Fruit fly (Drosophila melanogaster) whole organism, embryonic: Measurements from ENCODE around the gene Bx.

ENCODE experiments used
- Antp ChIP-seq: fragments of 200-800 bp; sonication (Bioruptor generic); optimal IDR thresholded peaks from 3 replicates; lab custom pipeline; 2016; ENCODE audit warnings: missing biosample characterization, missing genetic modification characterization
- Awh ChIP-seq: fragments of 200-800 bp; sonication (Bioruptor generic); IDR thresholded peaks from 2 replicates; pipeline ENCODE4, ENCODE4 v1.3.6; 2022; ENCODE audit warnings: missing biosample characterization, missing genetic modification characterization
- CG10462 ChIP-seq: fragments of 200-800 bp; sonication (Bioruptor generic); optimal IDR thresholded peaks from 2 replicates; lab custom pipeline; 2016; ENCODE audit warnings: missing biosample characterization, missing genetic modification characterization
- CG10979 ChIP-seq: fragments of 200-800 bp; sonication (Bioruptor generic); optimal IDR thresholded peaks from 2 replicates; lab custom pipeline; 2018; ENCODE audit warnings: missing biosample characterization, mild to moderate bottlenecking, missing genetic modification characterization, moderate library complexity
- CG11504 ChIP-seq: fragments of 200-800 bp; sonication (Bioruptor generic); optimal IDR thresholded peaks from 3 replicates; lab custom pipeline; 2019; ENCODE audit warnings: missing biosample characterization, mild to moderate bottlenecking, missing genetic modification characterization, moderate library complexity
- CG12391 ChIP-seq: fragments of 200-800 bp; sonication (Bioruptor generic); optimal IDR thresholded peaks from 3 replicates; lab custom pipeline; 2018; ENCODE audit warnings: missing biosample characterization, mild to moderate bottlenecking, missing genetic modification characterization, moderate library complexity
- CG12659 ChIP-seq: fragments of 200-800 bp; sonication (Bioruptor generic); optimal IDR thresholded peaks from 3 replicates; lab custom pipeline; 2017; ENCODE audit warnings: mild to moderate bottlenecking, missing biosample characterization, missing genetic modification reagents, missing genetic modification characterization
- CG14860 ChIP-seq: fragments of 200-800 bp; sonication (Bioruptor generic); IDR thresholded peaks from 3 replicates; pipeline ENCODE4 v1.3.6; 2022; ENCODE audit warnings: missing biosample characterization, missing genetic modification characterization; ENCODE audit not compliant: partially characterized antibody
- CG15514 ChIP-seq: fragments of 200-800 bp; sonication (Bioruptor generic); optimal IDR thresholded peaks from 3 replicates; lab custom pipeline; 2017; ENCODE audit warnings: missing biosample characterization, missing genetic modification characterization, mild to moderate bottlenecking, moderate library complexity, missing genetic modification reagents
- CG15601 ChIP-seq: fragments of 200-800 bp; sonication (Bioruptor generic); optimal IDR thresholded peaks from 3 replicates; lab custom pipeline; 2019; ENCODE audit warnings: missing biosample characterization, mild to moderate bottlenecking, missing genetic modification characterization, moderate library complexity
- CG1603 ChIP-seq: fragments of 200-800 bp; sonication (Bioruptor generic); optimal IDR thresholded peaks from 2 replicates; lab custom pipeline; 2019; ENCODE audit warnings: missing biosample characterization, mild to moderate bottlenecking, missing genetic modification characterization, moderate library complexity
- CG17385 ChIP-seq: fragments of 200-800 bp; sonication (Bioruptor generic); optimal IDR thresholded peaks from 3 replicates; lab custom pipeline; 2018; ENCODE audit warnings: missing biosample characterization, mild to moderate bottlenecking, missing genetic modification characterization
- CG2199 ChIP-seq: fragments of 200-800 bp; sonication (Bioruptor generic); IDR thresholded peaks from 3 replicates; pipeline ENCODE4 v1.3.6; 2022; ENCODE audit warnings: missing biosample characterization, missing genetic modification characterization
- CG3065 ChIP-seq: fragments of 200-800 bp; sonication (Bioruptor generic); optimal IDR thresholded peaks from 2 replicates; lab custom pipeline; 2016; ENCODE audit warnings: missing biosample characterization, missing genetic modification characterization
- CG34224 ChIP-seq: fragments of 200-800 bp; sonication (Bioruptor generic); IDR thresholded peaks from 3 replicates; pipeline ENCODE4 v1.3.6; 2022; ENCODE audit warnings: missing biosample characterization, missing genetic modification characterization; ENCODE audit not compliant: partially characterized antibody
- CG4360 ChIP-seq: fragments of 200-800 bp; sonication (Bioruptor generic); IDR thresholded peaks from 2 replicates; pipeline ENCODE4 v1.3.6; 2022; ENCODE audit warnings: missing biosample characterization, missing genetic modification characterization
- CG4820 ChIP-seq: fragments of 200-800 bp; sonication (Bioruptor generic); optimal IDR thresholded peaks from 3 replicates; lab custom pipeline; 2016; ENCODE audit warnings: missing biosample characterization, missing genetic modification characterization
- CG6683 ChIP-seq: fragments of 200-800 bp; sonication (Bioruptor generic); optimal IDR thresholded peaks from 2 replicates; lab custom pipeline; 2017; ENCODE audit warnings: missing biosample characterization, mild to moderate bottlenecking, missing genetic modification characterization, missing genetic modification reagents
- CG6765 ChIP-seq: fragments of 200-800 bp; sonication (Bioruptor generic); optimal IDR thresholded peaks from 3 replicates; lab custom pipeline; 2017; ENCODE audit warnings: missing biosample characterization, mild to moderate bottlenecking, missing genetic modification characterization
- CG8089 ChIP-seq: fragments of 200-800 bp; sonication (Bioruptor generic); optimal IDR thresholded peaks from 3 replicates; lab custom pipeline; 2016; ENCODE audit warnings: missing biosample characterization, missing genetic modification characterization
- CTCF ChIP-seq: fragments of 200-800 bp; sonication (Bioruptor generic); optimal IDR thresholded peaks from 2 replicates; lab custom pipeline; 2017; ENCODE audit warnings: missing biosample characterization, mild to moderate bottlenecking, missing genetic modification characterization, moderate library complexity
- D19A ChIP-seq: fragments of 200-800 bp; optimal IDR thresholded peaks from 3 replicates; lab custom pipeline; 2019; ENCODE audit warnings: missing biosample characterization, mild to moderate bottlenecking, missing genetic modification characterization, moderate library complexity
- E2f2 ChIP-seq: fragments of 200-800 bp; sonication (Bioruptor generic); IDR thresholded peaks from 2 replicates; pipeline ENCODE4 v1.3.6; 2022; ENCODE audit warnings: missing biosample characterization, missing genetic modification characterization
- Elba2 ChIP-seq: fragments of 200-800 bp; sonication (Bioruptor generic); optimal IDR thresholded peaks from 3 replicates; lab custom pipeline; 2016; ENCODE audit warnings: missing biosample characterization, missing genetic modification characterization
- Ets65A ChIP-seq: fragments of 200-800 bp; sonication (Bioruptor generic); peaks from one replicate; lab custom pipeline; 2016; ENCODE audit warnings: missing biosample characterization, missing genetic modification characterization
- Fer1 ChIP-seq: fragments of 200-800 bp; sonication (Bioruptor generic); optimal IDR thresholded peaks from 2 replicates; lab custom pipeline; 2017; ENCODE audit warnings: missing biosample characterization, mild to moderate bottlenecking, missing genetic modification characterization
- Hey ChIP-seq: fragments of 200-800 bp; sonication (Bioruptor generic); optimal IDR thresholded peaks from 3 replicates; lab custom pipeline; 2018; ENCODE audit warnings: missing biosample characterization, mild to moderate bottlenecking, missing genetic modification characterization
- HmgD ChIP-seq: fragments of 200-800 bp; sonication (Bioruptor generic); optimal IDR thresholded peaks from 3 replicates; lab custom pipeline; 2016; ENCODE audit warnings: missing biosample characterization, missing genetic modification characterization
- Hsf ChIP-seq: fragments of 200-800 bp; sonication (Bioruptor generic); optimal IDR thresholded peaks from 3 replicates; lab custom pipeline; 2016; ENCODE audit warnings: missing biosample characterization, missing genetic modification characterization
- Jarid2 ChIP-seq: fragments of 200-800 bp; sonication (Bioruptor generic); optimal IDR thresholded peaks from 3 replicates; lab custom pipeline; 2017; ENCODE audit warnings: mild to moderate bottlenecking, missing biosample characterization, missing genetic modification reagents, missing genetic modification characterization
- MESR4 ChIP-seq: fragments of 200-800 bp; sonication (Bioruptor generic); optimal IDR thresholded peaks from 2 replicates; lab custom pipeline; 2018; ENCODE audit warnings: missing biosample characterization, mild to moderate bottlenecking, missing genetic modification characterization, moderate library complexity
- Myb ChIP-seq: fragments of 200-800 bp; sonication (Bioruptor generic); optimal IDR thresholded peaks from 2 replicates; lab custom pipeline; 2016; ENCODE audit warnings: missing biosample characterization, missing genetic modification characterization
- Rfx ChIP-seq: fragments of 200-800 bp; sonication (Bioruptor generic); IDR thresholded peaks from 2 replicates; pipeline ENCODE4 v1.3.6; 2022; ENCODE audit warnings: missing biosample characterization, missing genetic modification characterization
- Vsx1 ChIP-seq: fragments of 200-800 bp; sonication (Bioruptor generic); optimal IDR thresholded peaks from 2 replicates; lab custom pipeline; 2017; ENCODE audit warnings: missing biosample characterization, mild to moderate bottlenecking, missing genetic modification characterization, missing genetic modification reagents
- amos ChIP-seq: fragments of 200-800 bp; sonication (Bioruptor generic); IDR thresholded peaks from 2 replicates; pipeline ENCODE4 v1.3.6; 2022; ENCODE audit warnings: missing biosample characterization, missing genetic modification characterization; ENCODE audit not compliant: partially characterized antibody
- bigmax ChIP-seq: fragments of 200-800 bp; sonication (Bioruptor generic); optimal IDR thresholded peaks from 2 replicates; lab custom pipeline; 2018; ENCODE audit warnings: missing biosample characterization, mild to moderate bottlenecking, missing genetic modification characterization
- fru ChIP-seq: fragments of >200 bp; optimal IDR thresholded peaks from 2 replicates; lab custom pipeline; 2017
- gcm2 ChIP-seq: fragments of 200-800 bp; sonication (Bioruptor generic); optimal IDR thresholded peaks from 2 replicates; lab custom pipeline; 2016; ENCODE audit warnings: missing biosample characterization, missing genetic modification characterization
- hb ChIP-seq: fragments of 200-800 bp; sonication (Bioruptor generic); IDR thresholded peaks from 3 replicates; pipeline ENCODE4 v1.3.6; 2022; ENCODE audit warnings: missing biosample characterization, missing genetic modification characterization; ENCODE audit not compliant: partially characterized antibody
- ind ChIP-seq: fragments of 200-800 bp; sonication (Bioruptor generic); optimal IDR thresholded peaks from 3 replicates; lab custom pipeline; 2016; ENCODE audit warnings: missing biosample characterization, missing genetic modification characterization
- inv ChIP-seq: fragments of 200-800 bp; sonication (Bioruptor generic); IDR thresholded peaks from 2 replicates; pipeline ENCODE4 v1.3.6; 2022; ENCODE audit warnings: missing biosample characterization, missing genetic modification characterization; ENCODE audit not compliant: partially characterized antibody
- oc ChIP-seq: fragments of 200-800 bp; sonication (Bioruptor generic); optimal IDR thresholded peaks from 2 replicates; lab custom pipeline; 2018; ENCODE audit warnings: missing biosample characterization, mild to moderate bottlenecking, missing genetic modification characterization, moderate library complexity
- onecut ChIP-seq: fragments of 200-800 bp; sonication (Bioruptor generic); IDR thresholded peaks from 2 replicates; pipeline ENCODE4 v1.3.6; 2022; ENCODE audit warnings: missing biosample characterization, missing genetic modification characterization
- pb ChIP-seq: fragments of 200-800 bp; sonication (Bioruptor generic); optimal IDR thresholded peaks from 3 replicates; lab custom pipeline; 2016; ENCODE audit warnings: missing biosample characterization, missing genetic modification characterization
- pzg ChIP-seq: fragments of 200-800 bp; sonication (Bioruptor generic); optimal IDR thresholded peaks from 3 replicates; lab custom pipeline; 2018; ENCODE audit warnings: missing biosample characterization, mild to moderate bottlenecking, missing genetic modification characterization, moderate library complexity
- repo ChIP-seq: fragments of 200-800 bp; sonication (Bioruptor generic); optimal IDR thresholded peaks from 2 replicates; lab custom pipeline; 2016; ENCODE audit warnings: missing biosample characterization, missing genetic modification characterization
- sens ChIP-seq: fragments of 200-800 bp; sonication (Bioruptor generic); peaks from one replicate; lab custom pipeline; 2016; ENCODE audit warnings: missing biosample characterization, missing genetic modification characterization
- shn ChIP-seq: fragments of 200-800 bp; sonication (Bioruptor generic); optimal IDR thresholded peaks from 3 replicates; lab custom pipeline; 2016; ENCODE audit warnings: missing biosample characterization, missing genetic modification characterization
- trem ChIP-seq: fragments of 200-800 bp; optimal IDR thresholded peaks from 3 replicates; lab custom pipeline; 2019; ENCODE audit warnings: missing biosample characterization, mild to moderate bottlenecking, missing genetic modification characterization, moderate library complexity
- usp ChIP-seq: fragments of >200 bp; optimal IDR thresholded peaks from 2 replicates; lab custom pipeline; 2017; ENCODE audit warnings: missing biosample characterization, missing genetic modification characterization
- z ChIP-seq: fragments of 200-800 bp; sonication (Bioruptor generic); IDR thresholded peaks from 3 replicates; pipeline ENCODE4 v1.3.6; 2022; ENCODE audit warnings: missing biosample characterization, missing genetic modification characterization

Bx gene

dm6 chrX:18504948-18505597, 10.2 kb upstream of the Bx start, which contains the start of gene Wnt5 (continued):
- TF ChIP-seq CG10979 (tag; lab: Kevin White, UChicago): no peak
- TF ChIP-seq sens (GFP tag; lab: Kevin White, UChicago): peak; percentile 44
- no peak for TF ChIP-seq Vsx1 (GFP tag; lab: Kevin White, UChicago)
- TF ChIP-seq CG1603 (tag; lab: Kevin White, UChicago): peak; percentile 37
- TF ChIP-seq CG4360 (GFP tag; lab: Robert Waterston, UW): no peak
- no peak for TF ChIP-seq inv (GFP tag; lab: Robert Waterston, UW)
- TF ChIP-seq CG34224 (GFP tag; lab: Robert Waterston, UW): no peak
- peak; percentile 53 for TF ChIP-seq MESR4 (GFP tag; lab: Kevin White, UChicago)
- TF ChIP-seq CG15601 (tag; lab: Kevin White, UChicago): peak; percentile 96
- TF ChIP-seq amos: 0 out of 2 replicates have a peak, but pooled peaks have one; percentile 26
- TF ChIP-seq HmgD (GFP tag; lab: Kevin White, UChicago): peak; percentile 20
- TF ChIP-seq CG12659: peak; percentile 56
- peak; percentile 38 for TF ChIP-seq CG17385 (GFP tag; lab: Kevin White, UChicago)
- no peak for TF ChIP-seq Ets65A
- TF ChIP-seq Hsf (GFP tag; lab: Kevin White, UChicago): no peak
- TF ChIP-seq CG4820 (GFP tag; lab: Kevin White, UChicago): no peak
- no peak for TF ChIP-seq pb
- TF ChIP-seq Awh: no peak
- TF ChIP-seq CTCF (GFP tag; lab: Kevin White, UChicago): no peak
- no peak for TF ChIP-seq Rfx (GFP tag; lab: Robert Waterston, UW)
- no peak for TF ChIP-seq Myb
- TF ChIP-seq Elba2 (GFP tag; lab: Kevin White, UChicago): no peak
- TF ChIP-seq bigmax (GFP tag; lab: Kevin White, UChicago): no peak
- no peak for TF ChIP-seq z (GFP tag; lab: Robert Waterston, UW)
- no peak for TF ChIP-seq shn (GFP tag; lab: Kevin White, UChicago)
- TF ChIP-seq E2f2 (GFP tag; lab: Robert Waterston, UW): 0 out of 2 replicates have a peak, but pooled peaks have one; percentile 14
- TF ChIP-seq trem: peak; percentile 29
- peak; percentile 10 for TF ChIP-seq oc (tag; lab: Kevin White, UChicago)
- no peak for TF ChIP-seq hb
- TF ChIP-seq CG6683 (GFP tag; lab: Kevin White, UChicago): no peak
- TF ChIP-seq Antp (GFP tag; lab: Kevin White, UChicago): no peak
- TF ChIP-seq fru: no peak
- no peak for TF ChIP-seq ind (GFP tag; lab: Kevin White, UChicago)
- TF ChIP-seq CG3065 (GFP tag; lab: Kevin White, UChicago): no peak
- peak; percentile 92 for TF ChIP-seq CG2199 (GFP tag; lab: Robert Waterston, UW)
- peak; percentile 16 for TF ChIP-seq D19A (tag; lab: Kevin White, UChicago)
- no peak for TF ChIP-seq gcm2 (GFP tag; lab: Kevin White, UChicago)
- TF ChIP-seq CG11504 (tag; lab: Kevin White, UChicago): peak; percentile 100
- TF ChIP-seq CG15514 (GFP tag; lab: Kevin White, UChicago): peak; percentile 40
- TF ChIP-seq CG10462 (GFP tag; lab: Kevin White, UChicago): no peak
- TF ChIP-seq CG6765 (GFP tag; lab: Kevin White, UChicago): no peak
- TF ChIP-seq pzg (GFP tag; lab: Kevin White, UChicago): no peak
- TF ChIP-seq usp (GFP tag; lab: Kevin White, UChicago): no peak
- TF ChIP-seq CG8089 (GFP tag; lab: Kevin White, UChicago): peak; percentile 22
- TF ChIP-seq CG12391 (tag; lab: Kevin White, UChicago): peak; percentile 11
- no peak for TF ChIP-seq Hey (tag; lab: Kevin White, UChicago)
- no peak for TF ChIP-seq repo (GFP tag; lab: Kevin White, UChicago)
- peak; percentile 44 for TF ChIP-seq Fer1 (GFP tag; lab: Kevin White, UChicago)
- peak; percentile 46; the same call in 1 of the 2 replicates for TF ChIP-seq onecut (GFP tag; lab: Robert Waterston, UW)
- no peak for TF ChIP-seq CG14860 (GFP tag; lab: Robert Waterston, UW)
- peak; percentile 90 for TF ChIP-seq Jarid2 (GFP tag; lab: Kevin White, UChicago)
